Fruit fly (Drosophila melanogaster) whole organism, pupa: ENCODE measurements around the gene Lar.
A peak's percentile ranks its signal among the peaks of the same experiment; 100 is the strongest.

Experiments used
- CG10348 ChIP-seq: fragments of 200-800 bp; sonication (Bioruptor generic); IDR thresholded peaks from 2 replicates; pipeline ENCODE4 v1.3.6; 2022; ENCODE audit warnings: missing biosample characterization, missing genetic modification characterization
- CG12605 ChIP-seq: fragments of 200-800 bp; sonication (Bioruptor generic); IDR thresholded peaks from 2 replicates; pipeline ENCODE4 v1.3.6; 2022; ENCODE audit warnings: missing biosample characterization, missing genetic modification characterization
- CG13204 ChIP-seq: fragments of 200-800 bp; sonication (Bioruptor generic); optimal IDR thresholded peaks from 2 replicates; lab custom pipeline; 2018; ENCODE audit warnings: missing biosample characterization, mild to moderate bottlenecking, missing genetic modification characterization, moderate library complexity
- CG14655 ChIP-seq: fragments of 200-800 bp; sonication (Bioruptor generic); optimal IDR thresholded peaks from 3 replicates; lab custom pipeline; 2017; ENCODE audit warnings: mild to moderate bottlenecking, missing biosample characterization, missing genetic modification reagents, missing genetic modification characterization
- CG15710 ChIP-seq: fragments of 200-800 bp; sonication (Bioruptor generic); optimal IDR thresholded peaks from 2 replicates; lab custom pipeline; 2018; ENCODE audit warnings: missing biosample characterization, mild to moderate bottlenecking, missing genetic modification characterization, moderate library complexity
- CG17806 ChIP-seq: fragments of 200-800 bp; sonication (Bioruptor generic); optimal IDR thresholded peaks from 2 replicates; lab custom pipeline; 2018; ENCODE audit warnings: missing biosample characterization, mild to moderate bottlenecking, missing genetic modification characterization, moderate library complexity
- CG32121 ChIP-seq: fragments of 200-800 bp; sonication (Bioruptor generic); IDR thresholded peaks from 2 replicates; pipeline ENCODE4 v1.3.6; 2022; ENCODE audit warnings: missing biosample characterization, missing genetic modification characterization
- CG34367 ChIP-seq: fragments of 200-800 bp; sonication (Bioruptor generic); optimal IDR thresholded peaks from 2 replicates; lab custom pipeline; 2018; ENCODE audit warnings: missing biosample characterization, mild to moderate bottlenecking, missing genetic modification characterization
- CG4496 ChIP-seq: fragments of 200-800 bp; sonication (Bioruptor generic); IDR thresholded peaks from 3 replicates; pipeline ENCODE4 v1.3.6; 2022; ENCODE audit warnings: missing biosample characterization, missing genetic modification characterization
- CG8159 ChIP-seq: fragments of 200-800 bp; sonication (Bioruptor generic); optimal IDR thresholded peaks from 3 replicates; lab custom pipeline; 2018; ENCODE audit warnings: missing biosample characterization, mild to moderate bottlenecking, missing genetic modification characterization, moderate library complexity
- CG8301 ChIP-seq: fragments of 200-800 bp; sonication (Bioruptor generic); optimal IDR thresholded peaks from 2 replicates; lab custom pipeline; 2018; ENCODE audit warnings: missing biosample characterization, mild to moderate bottlenecking, missing genetic modification characterization
- CG9948 ChIP-seq: fragments of 200-800 bp; sonication (Bioruptor generic); optimal IDR thresholded peaks from 2 replicates; lab custom pipeline; 2018; ENCODE audit warnings: missing biosample characterization, mild to moderate bottlenecking, missing genetic modification characterization, moderate library complexity
- D1 ChIP-seq: fragments of 200-800 bp; sonication (Bioruptor generic); optimal IDR thresholded peaks from 2 replicates; lab custom pipeline; 2018; ENCODE audit warnings: missing biosample characterization, mild to moderate bottlenecking, missing genetic modification characterization, moderate library complexity
- EcR ChIP-seq: fragments of 200-800 bp; sonication (Bioruptor generic); optimal IDR thresholded peaks from 3 replicates; lab custom pipeline; 2019; ENCODE audit warnings: missing biosample characterization, missing genetic modification characterization, mild to moderate bottlenecking, moderate library complexity, missing genetic modification reagents
- Ets98B ChIP-seq: fragments of 200-800 bp; sonication (Bioruptor generic); IDR thresholded peaks from 2 replicates; pipeline ENCODE4 v1.3.6; 2022; ENCODE audit warnings: missing biosample characterization, missing genetic modification characterization
- Pif1A ChIP-seq: fragments of 200-800 bp; sonication (Bioruptor generic); optimal IDR thresholded peaks from 3 replicates; lab custom pipeline; 2016; ENCODE audit warnings: missing biosample characterization, missing genetic modification characterization
- Pif1B ChIP-seq: fragments of 200-800 bp; sonication (Bioruptor generic); optimal IDR thresholded peaks from 3 replicates; lab custom pipeline; 2016; ENCODE audit warnings: missing biosample characterization, missing genetic modification characterization
- Snoo ChIP-seq: fragments of 200-800 bp; sonication (Bioruptor generic); optimal IDR thresholded peaks from 3 replicates; lab custom pipeline; 2017; ENCODE audit warnings: missing biosample characterization, mild to moderate bottlenecking, missing genetic modification characterization, inconsistent platforms
- fd96Ca ChIP-seq: fragments of 200-800 bp; sonication (Bioruptor generic); IDR thresholded peaks from 3 replicates; pipeline ENCODE4 v1.3.6; 2022; ENCODE audit warnings: missing biosample characterization, missing genetic modification characterization
- gl ChIP-seq: fragments of 200-800 bp; sonication (Bioruptor generic); optimal IDR thresholded peaks from 2 replicates; lab custom pipeline; 2018; ENCODE audit warnings: missing biosample characterization, mild to moderate bottlenecking, missing genetic modification characterization
- rn ChIP-seq: fragments of 200-800 bp; sonication (Bioruptor generic); IDR thresholded peaks from 2 replicates; pipeline ENCODE4 v1.3.6; 2022; ENCODE audit warnings: missing biosample characterization, missing genetic modification characterization

The Lar gene

DNA sequence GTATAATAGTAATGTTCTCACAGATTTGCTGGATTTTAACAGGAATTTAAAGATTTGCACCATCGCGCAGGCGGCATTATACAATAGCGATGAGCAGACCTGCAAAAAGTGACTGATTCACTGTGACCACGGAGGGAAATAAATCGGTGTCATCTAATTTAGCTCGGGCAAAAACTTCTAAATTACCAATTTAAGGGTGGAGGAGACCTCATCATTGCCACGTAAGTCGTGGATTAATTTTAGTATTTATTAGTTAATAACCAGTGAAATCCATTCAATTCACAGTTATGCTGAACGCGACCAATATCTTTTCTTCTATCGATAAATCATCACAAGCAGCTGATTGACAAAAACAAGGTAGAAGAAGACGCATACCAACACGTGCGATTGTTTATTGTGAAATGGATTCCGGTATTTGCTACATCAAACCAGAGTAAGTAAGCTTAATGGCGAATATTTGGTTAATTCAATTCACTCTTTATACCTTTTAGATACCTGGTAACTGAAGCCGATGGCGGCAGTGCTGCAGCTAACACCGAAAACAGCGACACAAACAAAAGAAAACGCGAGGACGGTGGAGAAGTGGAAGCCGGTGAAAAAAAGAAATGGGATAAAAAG, 172.2 kb downstream of the Lar start, which contains the start of the genes CG10628 and Dus3:
CG10628 (minus strand) TSS at position 105 of the 618 bp plus-strand sequence.
Dus3 (plus strand) TSS at position 369 of the 618 bp plus-strand sequence.
- TF ChIP-seq CG14655 (GFP tag; lab: Kevin White, UChicago) = no peak
- peak; percentile 89 for TF ChIP-seq Pif1A (GFP tag; lab: Kevin White, UChicago)
- TF ChIP-seq CG9948 = peak; percentile 84
- peak; percentile 82 for TF ChIP-seq Snoo (tag; lab: Kevin White, UChicago)
- no peak for TF ChIP-seq D1
- TF ChIP-seq fd96Ca = peak; percentile 94
- TF ChIP-seq CG10348 (GFP tag; lab: Robert Waterston, UW) = peak; percentile 53; the same call in 1 of the 2 replicates
- peak; percentile 85 for TF ChIP-seq CG8301 (tag; lab: Kevin White, UChicago)
- TF ChIP-seq EcR (GFP tag; lab: Kevin White, UChicago) = no peak
- TF ChIP-seq CG32121 (GFP tag; lab: Robert Waterston, UW) = peak; percentile 91
- TF ChIP-seq CG8159 (tag; lab: Kevin White, UChicago) = peak; percentile 88
- peak; percentile 90 for TF ChIP-seq Ets98B (GFP tag; lab: Robert Waterston, UW)
- TF ChIP-seq gl (tag; lab: Kevin White, UChicago) = peak; percentile 61
- no peak for TF ChIP-seq Pif1B (GFP tag; lab: Kevin White, UChicago)
- TF ChIP-seq CG15710 (tag; lab: Kevin White, UChicago) = peak; percentile 84
- TF ChIP-seq CG13204 = no peak
- TF ChIP-seq CG34367 = peak; percentile 78
- peak; percentile 96 for TF ChIP-seq CG4496 (GFP tag; lab: Robert Waterston, UW)
- peak; percentile 50; the same call in 1 of the 2 replicates for TF ChIP-seq CG12605
- TF ChIP-seq CG17806 (tag; lab: Kevin White, UChicago) = peak; percentile 87
- TF ChIP-seq rn (GFP tag; lab: Robert Waterston, UW) = peak; percentile 89

DNA sequence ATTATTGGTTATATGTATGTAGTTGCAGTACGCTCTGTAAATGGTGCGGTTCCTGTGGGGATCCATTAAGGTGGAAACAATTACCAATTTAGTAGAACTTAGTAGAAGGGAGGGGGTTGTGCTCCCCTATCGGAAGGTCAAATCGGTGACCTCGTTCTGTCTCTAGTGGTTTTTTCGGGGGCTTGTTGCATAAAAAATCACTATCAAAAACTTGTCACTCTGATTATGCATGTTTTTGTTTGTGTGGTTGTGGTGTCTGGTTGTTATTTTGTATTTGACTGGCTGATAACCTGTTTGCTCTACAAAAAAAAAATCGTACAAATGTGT, 177.0 kb downstream of the Lar start:
- TF ChIP-seq CG9948 = no peak
- no peak for TF ChIP-seq CG13204
- no peak for TF ChIP-seq CG4496 (GFP tag; lab: Robert Waterston, UW)
- TF ChIP-seq rn (GFP tag; lab: Robert Waterston, UW) = no peak
- no peak for TF ChIP-seq gl (tag; lab: Kevin White, UChicago)
- TF ChIP-seq CG8301 (tag; lab: Kevin White, UChicago) = no peak
- no peak for TF ChIP-seq CG15710 (tag; lab: Kevin White, UChicago)
- TF ChIP-seq CG34367 = no peak
- TF ChIP-seq Ets98B (GFP tag; lab: Robert Waterston, UW) = no peak
- TF ChIP-seq Pif1A (GFP tag; lab: Kevin White, UChicago) = no peak
- TF ChIP-seq CG8159 (tag; lab: Kevin White, UChicago) = no peak
- no peak for TF ChIP-seq D1
- no peak for TF ChIP-seq CG14655 (GFP tag; lab: Kevin White, UChicago)
- no peak for TF ChIP-seq Snoo (tag; lab: Kevin White, UChicago)

DNA sequence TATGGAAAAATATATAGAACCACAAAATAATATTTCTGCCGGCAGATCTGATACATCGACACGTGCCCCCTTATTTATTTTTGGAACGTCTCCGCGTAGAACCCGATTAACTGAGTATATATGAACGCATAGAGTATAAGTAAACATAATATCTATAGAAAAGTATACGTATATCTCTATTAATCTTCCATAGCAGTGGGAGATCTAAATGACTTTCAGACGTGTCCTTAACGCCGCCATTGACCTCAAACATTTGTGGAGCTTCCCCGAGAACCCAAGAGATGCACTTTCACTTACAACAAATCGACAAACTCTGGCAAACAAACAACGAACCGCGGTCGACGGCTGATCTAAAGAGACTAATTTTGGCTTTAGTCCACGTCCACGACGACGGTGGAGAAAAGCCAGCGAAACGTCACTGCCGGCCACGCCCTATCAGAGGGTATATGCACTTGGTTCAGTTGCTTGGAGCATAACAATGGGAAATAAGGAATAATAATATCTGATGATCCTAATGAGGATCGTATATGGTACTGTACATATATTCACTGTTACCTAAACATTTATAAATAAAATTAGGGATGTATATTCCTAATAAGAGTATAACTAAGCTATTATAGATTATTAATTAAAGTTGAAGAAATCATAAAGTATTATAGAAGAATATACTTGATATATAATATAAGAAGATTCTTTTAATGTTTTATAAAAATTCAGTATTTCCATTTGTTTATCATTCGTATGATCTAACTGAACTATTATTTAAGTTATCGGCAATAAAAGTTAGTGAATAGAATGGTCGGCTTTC, 177.6 kb downstream of the Lar start, which contains the start of gene fbp:
fbp (minus strand) TSS at position 364 of the 808 bp plus-strand sequence.
- peak; percentile 70 for TF ChIP-seq CG9948
- TF ChIP-seq CG4496 (GFP tag; lab: Robert Waterston, UW) = peak; percentile 52
- peak; percentile 51 for TF ChIP-seq CG13204
- peak; percentile 85 for TF ChIP-seq CG8159 (tag; lab: Kevin White, UChicago)
- TF ChIP-seq CG8301 (tag; lab: Kevin White, UChicago) = peak; percentile 74
- TF ChIP-seq CG15710 (tag; lab: Kevin White, UChicago) = peak; percentile 75
- TF ChIP-seq CG12605 = no peak; the same call in 1 of the 2 replicates
- peak; percentile 49; the same call in 1 of the 3 replicates for TF ChIP-seq fd96Ca
- TF ChIP-seq Snoo (tag; lab: Kevin White, UChicago) = peak; percentile 68
- peak; percentile 51 for TF ChIP-seq EcR (GFP tag; lab: Kevin White, UChicago)
- peak; percentile 46 for TF ChIP-seq D1
- TF ChIP-seq gl (tag; lab: Kevin White, UChicago) = no peak
- TF ChIP-seq rn (GFP tag; lab: Robert Waterston, UW) = no peak
- TF ChIP-seq Ets98B (GFP tag; lab: Robert Waterston, UW) = no peak
- no peak for TF ChIP-seq Pif1B (GFP tag; lab: Kevin White, UChicago)
- peak; percentile 90 for TF ChIP-seq CG14655 (GFP tag; lab: Kevin White, UChicago)
- no peak for TF ChIP-seq CG32121 (GFP tag; lab: Robert Waterston, UW)
- TF ChIP-seq CG34367 = peak; percentile 57
- peak; percentile 30 for TF ChIP-seq CG17806 (tag; lab: Kevin White, UChicago)
- peak; percentile 9 for TF ChIP-seq Pif1A (GFP tag; lab: Kevin White, UChicago)
- TF ChIP-seq CG10348 (GFP tag; lab: Robert Waterston, UW) = no peak

- TF ChIP-seq CG14655 (GFP tag; lab: Kevin White, UChicago) = no peak
- peak; percentile 65; the same call in 2 of the 3 replicates for TF ChIP-seq CG4496 (GFP tag; lab: Robert Waterston, UW)
- TF ChIP-seq CG12605 = peak; percentile 24; the same call in 1 of the 2 replicates
These were observed 178.2 kb downstream of the Lar start for dm6 chr2L:19764581-19765136.

dm6 chr2L:19765406-19765805, 179.0 kb downstream of the Lar start:
- TF ChIP-seq CG34367 = no peak
- TF ChIP-seq Ets98B (GFP tag; lab: Robert Waterston, UW) = no peak
- no peak for TF ChIP-seq gl (tag; lab: Kevin White, UChicago)
- no peak for TF ChIP-seq CG15710 (tag; lab: Kevin White, UChicago)
- no peak for TF ChIP-seq CG8301 (tag; lab: Kevin White, UChicago)
- no peak for TF ChIP-seq D1
- TF ChIP-seq CG4496 (GFP tag; lab: Robert Waterston, UW) = no peak
- no peak for TF ChIP-seq CG10348 (GFP tag; lab: Robert Waterston, UW)
- TF ChIP-seq Pif1A (GFP tag; lab: Kevin White, UChicago) = no peak
- no peak for TF ChIP-seq CG32121 (GFP tag; lab: Robert Waterston, UW)
